Fruit fly (Drosophila melanogaster) whole organism, prepupa: ENCODE measurements around the gene CG32576.

ENCODE experiments used
- CG10669 ChIP-seq: fragments of 200-800 bp; sonication (Bioruptor generic); optimal IDR thresholded peaks from 3 replicates; lab custom pipeline; 2018; ENCODE audit warnings: missing biosample characterization, mild to moderate bottlenecking, missing genetic modification characterization, moderate library complexity
- CG11294 ChIP-seq: fragments of 200-800 bp; sonication (Bioruptor generic); IDR thresholded peaks from 2 replicates; pipeline ENCODE4 v1.3.6; 2022; ENCODE audit warnings: missing biosample characterization, missing genetic modification characterization
- CG11902 ChIP-seq: fragments of 200-800 bp; sonication (Bioruptor generic); optimal IDR thresholded peaks from 3 replicates; lab custom pipeline; 2016; ENCODE audit warnings: missing biosample characterization, missing genetic modification characterization
- CG15336 ChIP-seq: fragments of 200-800 bp; sonication (Bioruptor generic); IDR thresholded peaks from 2 replicates; pipeline ENCODE4 v1.3.6; 2022; ENCODE audit warnings: missing biosample characterization, missing genetic modification characterization
- CG1621 ChIP-seq: fragments of 200-800 bp; sonication (Bioruptor generic); optimal IDR thresholded peaks from 3 replicates; lab custom pipeline; 2018; ENCODE audit warnings: missing biosample characterization, mild to moderate bottlenecking, missing genetic modification characterization
- CG16779 ChIP-seq: fragments of 200-800 bp; sonication (Bioruptor generic); optimal IDR thresholded peaks from 3 replicates; lab custom pipeline; 2017; ENCODE audit warnings: missing biosample characterization, mild to moderate bottlenecking, missing genetic modification characterization
- CG3032 ChIP-seq: fragments of 200-800 bp; optimal IDR thresholded peaks from 2 replicates; lab custom pipeline; 2019; ENCODE audit warnings: missing biosample characterization, mild to moderate bottlenecking, missing genetic modification characterization, moderate library complexity
- CG34406 ChIP-seq: fragments of 200-800 bp; sonication (Bioruptor generic); optimal IDR thresholded peaks from 3 replicates; lab custom pipeline; 2016; ENCODE audit warnings: missing biosample characterization, missing genetic modification characterization
- CG6163 ChIP-seq: fragments of 200-800 bp; sonication (Bioruptor generic); IDR thresholded peaks from 3 replicates; pipeline ENCODE4 v1.3.6; 2022; ENCODE audit warnings: missing biosample characterization, missing genetic modification characterization
- CG6808 ChIP-seq: fragments of 200-800 bp; sonication (Bioruptor generic); optimal IDR thresholded peaks from 3 replicates; lab custom pipeline; 2017; ENCODE audit warnings: missing biosample characterization, missing genetic modification characterization, mild to moderate bottlenecking, moderate library complexity, missing genetic modification reagents
- CG6854 ChIP-seq: fragments of 200-800 bp; sonication (Bioruptor generic); optimal IDR thresholded peaks from 2 replicates; lab custom pipeline; 2017; ENCODE audit warnings: missing biosample characterization, mild to moderate bottlenecking, missing genetic modification characterization
- CG8119 ChIP-seq: fragments of 200-800 bp; sonication (Bioruptor generic); IDR thresholded peaks from 3 replicates; pipeline ENCODE4 v1.3.6; 2022; ENCODE audit warnings: missing biosample characterization, missing genetic modification characterization
- CG8632 ChIP-seq: fragments of 200-800 bp; sonication (Bioruptor generic); optimal IDR thresholded peaks from 3 replicates; lab custom pipeline; 2016; ENCODE audit warnings: missing biosample characterization, missing genetic modification characterization
- Eip75B ChIP-seq: fragments of 200-800 bp; sonication (Bioruptor generic); optimal IDR thresholded peaks from 3 replicates; lab custom pipeline; 2016; ENCODE audit warnings: missing biosample characterization, missing genetic modification characterization
- Eip78C ChIP-seq: fragments of 200-800 bp; sonication (Bioruptor generic); peaks from one replicate; lab custom pipeline; 2016; ENCODE audit warnings: missing biosample characterization, missing genetic modification characterization
- Eip93F ChIP-seq: fragments of 200-800 bp; sonication (Bioruptor generic); optimal IDR thresholded peaks from 2 replicates; lab custom pipeline; 2016; ENCODE audit warnings: missing biosample characterization, mild to moderate bottlenecking, missing genetic modification characterization
- Ets21C ChIP-seq: fragments of 200-800 bp; sonication (Bioruptor generic); optimal IDR thresholded peaks from 3 replicates; lab custom pipeline; 2016; ENCODE audit warnings: missing biosample characterization, missing genetic modification characterization
- Ets96B ChIP-seq: fragments of 200-800 bp; optimal IDR thresholded peaks from 2 replicates; lab custom pipeline; 2019; ENCODE audit warnings: missing biosample characterization, mild to moderate bottlenecking, missing genetic modification characterization, moderate library complexity
- Gug ChIP-seq: fragments of 200-800 bp; sonication (Bioruptor generic); IDR thresholded peaks from 2 replicates; pipeline ENCODE4 v1.3.6; 2022; ENCODE audit warnings: missing biosample characterization, missing genetic modification characterization
- Hr38 ChIP-seq: sonication (Bioruptor generic); optimal IDR thresholded peaks from 2 replicates; lab custom pipeline; 2016; ENCODE audit warnings: missing biosample characterization, missing genetic modification characterization
- Hr39 ChIP-seq: fragments of 200-800 bp; sonication (Bioruptor generic); optimal IDR thresholded peaks from 2 replicates; lab custom pipeline; 2016; ENCODE audit warnings: missing biosample characterization, missing genetic modification characterization
- Hr4 ChIP-seq: fragments of 200-800 bp; sonication (Bioruptor generic); optimal IDR thresholded peaks from 3 replicates; lab custom pipeline; 2016; ENCODE audit warnings: missing biosample characterization, missing genetic modification characterization
- Lpt ChIP-seq: fragments of 200-800 bp; sonication (Bioruptor generic); optimal IDR thresholded peaks from 3 replicates; lab custom pipeline; 2016; ENCODE audit warnings: missing biosample characterization, missing genetic modification characterization
- Smox ChIP-seq: fragments of 200-800 bp; sonication (Bioruptor generic); optimal IDR thresholded peaks from 3 replicates; lab custom pipeline; 2016; ENCODE audit warnings: missing biosample characterization, missing genetic modification characterization
- Sox14 ChIP-seq: fragments of 200-800 bp; sonication (Bioruptor generic); optimal IDR thresholded peaks from 3 replicates; lab custom pipeline; 2016; ENCODE audit warnings: missing biosample characterization, missing genetic modification characterization
- Sox15 ChIP-seq: fragments of 200-800 bp; sonication (Bioruptor generic); optimal IDR thresholded peaks from 3 replicates; lab custom pipeline; 2016; ENCODE audit warnings: missing biosample characterization, missing genetic modification characterization
- achi ChIP-seq: fragments of 200-800 bp; sonication (Bioruptor generic); optimal IDR thresholded peaks from 3 replicates; lab custom pipeline; 2016; ENCODE audit warnings: missing biosample characterization, missing genetic modification characterization
- acj6 ChIP-seq: fragments of 200-800 bp; sonication (Bioruptor generic); optimal IDR thresholded peaks from 3 replicates; lab custom pipeline; 2016; ENCODE audit warnings: missing biosample characterization, missing genetic modification characterization
- cyc ChIP-seq: fragments of 200-800 bp; sonication (Bioruptor generic); optimal IDR thresholded peaks from 3 replicates; lab custom pipeline; 2016; ENCODE audit warnings: missing biosample characterization, missing genetic modification characterization
- dac ChIP-seq: fragments of 200-800 bp; sonication (Bioruptor generic); optimal IDR thresholded peaks from 2 replicates; lab custom pipeline; 2017; ENCODE audit warnings: missing biosample characterization, mild to moderate bottlenecking, missing genetic modification characterization
- dsx ChIP-seq: fragments of 200-800 bp; optimal IDR thresholded peaks from 3 replicates; lab custom pipeline; 2019; ENCODE audit warnings: missing biosample characterization, mild to moderate bottlenecking, missing genetic modification characterization, moderate library complexity; ENCODE audit not compliant: poor library complexity, severe bottlenecking
- eg ChIP-seq: fragments of 200-800 bp; sonication (Bioruptor generic); IDR thresholded peaks from 3 replicates; pipeline ENCODE4 v1.3.6; 2022; ENCODE audit warnings: missing biosample characterization, missing genetic modification characterization
- esn ChIP-seq: fragments of 200-800 bp; sonication (Bioruptor generic); optimal IDR thresholded peaks from 2 replicates; lab custom pipeline; 2016; ENCODE audit warnings: missing biosample characterization, mild to moderate bottlenecking, missing genetic modification characterization, moderate library complexity
- fkh ChIP-seq: fragments of 200-800 bp; sonication (Bioruptor generic); optimal IDR thresholded peaks from 3 replicates; lab custom pipeline; 2017; ENCODE audit warnings: missing biosample characterization, mild to moderate bottlenecking, missing genetic modification characterization, moderate library complexity
- lz ChIP-seq: fragments of 200-800 bp; sonication (Bioruptor generic); optimal IDR thresholded peaks from 3 replicates; lab custom pipeline; 2016; ENCODE audit warnings: missing biosample characterization, missing genetic modification characterization
- net ChIP-seq: fragments of 200-800 bp; sonication (Bioruptor generic); optimal IDR thresholded peaks from 3 replicates; lab custom pipeline; 2016; ENCODE audit warnings: missing biosample characterization, missing genetic modification characterization
- pdm3 ChIP-seq: fragments of 200-800 bp; sonication (Bioruptor generic); optimal IDR thresholded peaks from 3 replicates; lab custom pipeline; 2016; ENCODE audit warnings: missing biosample characterization, missing genetic modification characterization
- salr ChIP-seq, 2 experiments: fragments of 200-800 bp; sonication (Bioruptor generic); optimal IDR thresholded peaks; 3 replicates each; lab custom pipeline; 2016 to 2018; ENCODE audit warnings: missing biosample characterization in 2 of 2, missing genetic modification characterization in 2 of 2, mild to moderate bottlenecking in 1 of 2
- ss ChIP-seq, 2 experiments: fragments of 200-800 bp; sonication (Bioruptor generic); optimal IDR thresholded peaks; 2 replicates in 1 of 2; 3 replicates in 1 of 2; lab custom pipeline; 2017 to 2018; ENCODE audit warnings: mild to moderate bottlenecking in 2 of 2, missing biosample characterization in 2 of 2, missing genetic modification characterization in 2 of 2, moderate library complexity in 1 of 2
- svp ChIP-seq: fragments of 200-800 bp; sonication (Bioruptor generic); peaks from one replicate; lab custom pipeline; 2016; ENCODE audit warnings: missing biosample characterization, missing genetic modification characterization
- topi ChIP-seq: fragments of 200-800 bp; sonication (Bioruptor generic); optimal IDR thresholded peaks from 3 replicates; lab custom pipeline; 2016; ENCODE audit warnings: missing biosample characterization, missing genetic modification characterization
- vri ChIP-seq: fragments of 200-800 bp; sonication (Bioruptor generic); optimal IDR thresholded peaks from 3 replicates; lab custom pipeline; 2016; ENCODE audit warnings: missing biosample characterization, mild to moderate bottlenecking, missing genetic modification characterization

CG32576 gene

DNA sequence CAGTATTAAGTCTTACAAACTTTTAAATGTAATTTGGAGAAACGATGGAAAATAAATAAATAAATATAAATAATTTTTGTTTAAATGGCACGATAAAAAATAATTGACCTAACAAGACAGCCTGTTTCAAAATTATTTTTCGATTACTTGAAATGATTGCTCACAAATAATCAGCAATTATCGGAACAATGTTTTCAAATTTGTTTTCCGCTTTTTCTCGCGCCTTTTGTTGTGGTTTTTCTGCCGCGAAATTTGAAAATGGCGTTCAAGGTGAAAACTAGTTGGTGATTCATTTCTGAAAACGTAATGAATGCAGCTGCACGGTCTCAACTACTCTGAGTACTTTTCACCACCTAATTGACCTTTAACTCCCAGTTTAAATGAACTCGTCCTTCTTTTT lies 32.7 kb upstream of the CG32576 start:
- TF ChIP-seq CG16779 (tag; lab: Kevin White, UChicago) (no peak), vri (no peak), eg (no peak), CG34406 (no peak), CG8119 (GFP tag; lab: Robert Waterston, UW) (no peak), svp (no peak), CG15336 (no peak), CG10669 (no peak), CG6854 (GFP tag; lab: Kevin White, UChicago) (no peak), Eip93F (GFP tag; lab: Kevin White, UChicago) (no peak), Lpt (GFP tag; lab: Kevin White, UChicago) (no peak), ss (GFP tag; optimal IDR thresholded peaks at IDR 0.05; lab: Kevin White, UChicago) (no peak), topi (GFP tag; lab: Kevin White, UChicago) (no peak), Hr39 (GFP tag; lab: Kevin White, UChicago) (no peak), dac (GFP tag; lab: Kevin White, UChicago) (no peak)

DNA sequence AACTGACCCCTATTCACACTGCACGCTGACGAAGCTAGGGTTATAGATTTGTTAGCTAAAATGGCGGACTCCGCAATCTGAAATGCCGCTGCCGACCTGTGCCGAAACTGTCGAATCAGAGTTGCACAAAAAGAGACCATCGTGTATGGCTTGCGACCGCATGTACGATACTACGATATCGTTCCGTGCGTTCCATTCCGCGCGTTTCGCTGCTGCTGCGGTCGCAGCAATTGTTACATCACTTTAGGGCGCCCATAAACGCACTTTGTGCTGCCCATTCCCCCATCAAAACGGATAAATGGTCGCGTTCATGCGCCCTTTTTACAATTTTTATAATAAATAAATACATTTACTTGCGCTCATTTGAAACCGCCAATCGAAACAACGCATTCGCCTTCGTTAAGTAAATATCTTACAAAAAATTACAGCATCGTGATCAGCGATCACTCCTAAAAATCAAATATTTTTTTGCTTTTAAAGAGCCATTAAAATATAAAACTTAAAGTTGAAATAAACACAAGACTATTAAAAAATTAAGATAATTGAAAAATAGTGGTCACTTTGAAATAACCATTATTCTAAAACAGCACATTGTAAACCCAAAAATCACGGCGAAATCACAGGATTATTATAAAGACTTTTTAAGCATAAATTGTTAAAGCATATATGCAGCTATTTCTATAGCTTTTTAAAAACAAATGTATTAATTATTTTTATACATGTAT lies 32.0 kb upstream of the CG32576 start, which contains the start of gene Cyp1:
Gene Cyp1, minus strand, starts transcription at position 174 of the 725 bp plus-strand sequence.
- TF ChIP-seq CG6854 (GFP tag; lab: Kevin White, UChicago) (peak; percentile 12), Smox (no peak), CG6163 (GFP tag; lab: Robert Waterston, UW) (peak; percentile 64; the same call in 1 of the 3 replicates), achi (GFP tag; lab: Kevin White, UChicago) (peak; percentile 27), esn (GFP tag; lab: Kevin White, UChicago) (no peak), Eip75B (GFP tag; lab: Kevin White, UChicago) (no peak), CG8632 (GFP tag; lab: Kevin White, UChicago) (no peak), net (GFP tag; lab: Kevin White, UChicago) (no peak), CG16779 (tag; lab: Kevin White, UChicago) (no peak), fkh (GFP tag; lab: Kevin White, UChicago) (no peak), Eip78C (GFP tag; lab: Kevin White, UChicago) (peak; percentile 76), Gug (no peak), acj6 (no peak), Lpt (GFP tag; lab: Kevin White, UChicago) (peak; percentile 2), Ets96B (tag; lab: Kevin White, UChicago) (no peak), vri (peak; percentile 88), svp (no peak), CG11902 (peak; percentile 13), Ets21C (no peak), Sox14 (peak; percentile 17), CG15336 (peak; percentile 16), dsx (GFP tag; lab: Kevin White, UChicago) (no peak), CG11294 (GFP tag; lab: Robert Waterston, UW) (peak; percentile 22; the same call in 1 of the 2 replicates), lz (GFP tag; lab: Kevin White, UChicago) (peak; percentile 43), CG1621 (tag; lab: Kevin White, UChicago) (peak; percentile 52), pdm3 (no peak), salr (GFP tag; optimal IDR thresholded peaks at IDR 0.05; lab: Kevin White, UChicago) (no peak), Hr38 (GFP tag; lab: Kevin White, UChicago) (no peak), cyc (GFP tag; lab: Kevin White, UChicago) (peak; percentile 11), CG3032 (tag; lab: Kevin White, UChicago) (no peak), Hr39 (GFP tag; lab: Kevin White, UChicago) (no peak), topi (GFP tag; lab: Kevin White, UChicago) (peak; percentile 32), Hr4 (GFP tag; lab: Kevin White, UChicago) (no peak), CG6808 (GFP tag; lab: Kevin White, UChicago) (peak; percentile 33), ss (GFP tag; optimal IDR thresholded peaks at IDR 0.05; lab: Kevin White, UChicago) (no peak), Sox15 (GFP tag; lab: Kevin White, UChicago) (peak; percentile 20)
